Worm (Caenorhabditis elegans) whole organism, L3 larva: ENCODE data around the gene srt-28.

Experiments
- ZK546.5 ChIP-seq: sonication (generic microtip); optimal IDR thresholded peaks from 2 replicates; lab custom pipeline; 2017; ENCODE audit warnings: missing biosample characterization, missing genetic modification characterization
- ceh-16 ChIP-seq: sonication (generic microtip); optimal IDR thresholded peaks from 2 replicates; lab custom pipeline; 2017; ENCODE audit warnings: missing biosample characterization, missing genetic modification characterization
- ceh-82 ChIP-seq: fragments of 150-350 bp; optimal IDR thresholded peaks from 2 replicates; lab custom pipeline; 2014; ENCODE audit warnings: missing biosample characterization, missing genetic modification characterization
- daf-12 ChIP-seq: fragments of 150-350 bp; optimal IDR thresholded peaks from 2 replicates; lab custom pipeline; 2014; ENCODE audit warnings: missing biosample characterization, missing genetic modification reagents, missing genetic modification characterization
- egl-27 ChIP-seq: sonication (generic microtip); optimal IDR thresholded peaks from 4 replicates; lab custom pipeline; 2017; ENCODE audit warnings: missing biosample characterization, missing genetic modification reagents, missing genetic modification characterization
- egl-5 ChIP-seq: fragments of 150-350 bp; optimal IDR thresholded peaks from 2 replicates; lab custom pipeline; 2017; ENCODE audit warnings: missing biosample characterization, missing genetic modification reagents, missing genetic modification characterization, inconsistent platforms
- elt-1 ChIP-seq: fragments of 150-350 bp; optimal IDR thresholded peaks from 2 replicates; lab custom pipeline; 2014; ENCODE audit warnings: missing biosample characterization, missing genetic modification characterization
- elt-2 ChIP-seq: sonication (generic microtip); optimal IDR thresholded peaks from 2 replicates; lab custom pipeline; 2016; ENCODE audit warnings: missing genetic modification reagents, mild to moderate bottlenecking, missing genetic modification characterization, missing compliant biosample characterization
- eor-1 ChIP-seq, 2 experiments: fragments of 150-350 bp; optimal IDR thresholded peaks; 2 replicates each; lab custom pipeline; 2014 to 2018; ENCODE audit warnings: missing biosample characterization in 2 of 2, missing genetic modification characterization in 2 of 2
- fkh-10 ChIP-seq: sonication (generic microtip); optimal IDR thresholded peaks from 2 replicates; lab custom pipeline; 2017; ENCODE audit warnings: missing biosample characterization, missing genetic modification reagents, missing genetic modification characterization
- fkh-2 ChIP-seq: fragments of 150-350 bp; optimal IDR thresholded peaks from 2 replicates; lab custom pipeline; 2014; ENCODE audit warnings: missing biosample characterization, missing genetic modification reagents, missing genetic modification characterization
- fos-1 ChIP-seq: fragments of 150-350 bp; optimal IDR thresholded peaks from 2 replicates; lab custom pipeline; 2014; ENCODE audit warnings: missing biosample characterization, missing genetic modification characterization
- hmg-11 ChIP-seq: sonication (generic microtip); optimal IDR thresholded peaks from 2 replicates; lab custom pipeline; 2016; ENCODE audit warnings: missing genetic modification characterization, missing compliant biosample characterization
- lsy-12 ChIP-seq: sonication (generic microtip); optimal IDR thresholded peaks from 2 replicates; lab custom pipeline; 2016; ENCODE audit warnings: mild to moderate bottlenecking, missing genetic modification characterization, missing compliant biosample characterization
- mdl-1 ChIP-seq: fragments of 150-350 bp; optimal IDR thresholded peaks from 2 replicates; lab custom pipeline; 2014; ENCODE audit warnings: missing biosample characterization, missing genetic modification characterization
- nfya-1 ChIP-seq: sonication (generic microtip); optimal IDR thresholded peaks from 2 replicates; lab custom pipeline; 2017; ENCODE audit warnings: missing genetic modification characterization, mild to moderate bottlenecking, missing compliant biosample characterization, antibody characterized with exemption, moderate library complexity; ENCODE audit not compliant: insufficient read depth
- nhr-11 ChIP-seq: fragments of 150-350 bp; optimal IDR thresholded peaks from 2 replicates; lab custom pipeline; 2014; ENCODE audit warnings: missing biosample characterization, missing genetic modification characterization
- nhr-23 ChIP-seq: fragments of 150-350 bp; optimal IDR thresholded peaks from 2 replicates; lab custom pipeline; 2014; ENCODE audit warnings: missing biosample characterization, missing genetic modification reagents, missing genetic modification characterization
- nhr-237 ChIP-seq: fragments of 150-350 bp; optimal IDR thresholded peaks from 2 replicates; lab custom pipeline; 2014; ENCODE audit warnings: missing biosample characterization, missing genetic modification characterization
- nhr-25 ChIP-seq: sonication (generic microtip); optimal IDR thresholded peaks from 2 replicates; lab custom pipeline; 2017; ENCODE audit warnings: missing biosample characterization, missing genetic modification characterization
- nhr-28 ChIP-seq: fragments of 150-350 bp; optimal IDR thresholded peaks from 2 replicates; lab custom pipeline; 2014; ENCODE audit warnings: missing biosample characterization, missing genetic modification characterization
- nhr-43 ChIP-seq: sonication (generic microtip); optimal IDR thresholded peaks from 2 replicates; lab custom pipeline; 2016; ENCODE audit warnings: mild to moderate bottlenecking, missing genetic modification characterization, missing compliant biosample characterization; ENCODE audit not compliant: poor library complexity, severe bottlenecking
- nhr-67 ChIP-seq: fragments of 150-350 bp; optimal IDR thresholded peaks from 2 replicates; lab custom pipeline; 2014; ENCODE audit warnings: missing biosample characterization, missing genetic modification characterization
- nhr-76 ChIP-seq: fragments of 150-350 bp; sonication (generic microtip); optimal IDR thresholded peaks from 5 replicates; lab custom pipeline; 2014; ENCODE audit warnings: missing biosample characterization, missing genetic modification characterization
- pha-4 ChIP-seq: fragments of 150-350 bp; optimal IDR thresholded peaks from 2 replicates; lab custom pipeline; 2014; ENCODE audit warnings: missing biosample characterization, missing genetic modification reagents, missing genetic modification characterization
- pqm-1 ChIP-seq: fragments of 150-350 bp; optimal IDR thresholded peaks from 2 replicates; lab custom pipeline; 2017; ENCODE audit warnings: missing biosample characterization, missing genetic modification characterization, inconsistent platforms
- skn-1 ChIP-seq: fragments of 150-350 bp; optimal IDR thresholded peaks from 2 replicates; lab custom pipeline; 2014; ENCODE audit warnings: missing biosample characterization, missing genetic modification characterization
- snpc-4 ChIP-seq: fragments of 150-350 bp; optimal IDR thresholded peaks from 2 replicates; lab custom pipeline; 2014; ENCODE audit warnings: missing biosample characterization, missing genetic modification characterization
- tbx-2 ChIP-seq: sonication (generic microtip); optimal IDR thresholded peaks from 2 replicates; lab custom pipeline; 2016; ENCODE audit warnings: mild to moderate bottlenecking, missing genetic modification characterization, missing compliant biosample characterization
- unc-39 ChIP-seq: sonication (generic microtip); optimal IDR thresholded peaks from 4 replicates; lab custom pipeline; 2017; ENCODE audit warnings: missing biosample characterization, missing genetic modification characterization
- unc-62 ChIP-seq: fragments of 150-350 bp; sonication (generic microtip); optimal IDR thresholded peaks from 4 replicates; lab custom pipeline; 2014; ENCODE audit warnings: missing biosample characterization, missing genetic modification reagents, missing genetic modification characterization
- zag-1 ChIP-seq: fragments of 150-350 bp; optimal IDR thresholded peaks from 2 replicates; lab custom pipeline; 2014; ENCODE audit warnings: missing biosample characterization, missing genetic modification characterization
- ztf-11 ChIP-seq: fragments of 150-350 bp; optimal IDR thresholded peaks from 2 replicates; lab custom pipeline; 2014; ENCODE audit warnings: missing biosample characterization, missing genetic modification characterization
- ztf-4 ChIP-seq: fragments of 150-350 bp; optimal IDR thresholded peaks from 2 replicates; lab custom pipeline; 2014; ENCODE audit warnings: missing biosample characterization, missing genetic modification characterization

Gene srt-28

DNA sequence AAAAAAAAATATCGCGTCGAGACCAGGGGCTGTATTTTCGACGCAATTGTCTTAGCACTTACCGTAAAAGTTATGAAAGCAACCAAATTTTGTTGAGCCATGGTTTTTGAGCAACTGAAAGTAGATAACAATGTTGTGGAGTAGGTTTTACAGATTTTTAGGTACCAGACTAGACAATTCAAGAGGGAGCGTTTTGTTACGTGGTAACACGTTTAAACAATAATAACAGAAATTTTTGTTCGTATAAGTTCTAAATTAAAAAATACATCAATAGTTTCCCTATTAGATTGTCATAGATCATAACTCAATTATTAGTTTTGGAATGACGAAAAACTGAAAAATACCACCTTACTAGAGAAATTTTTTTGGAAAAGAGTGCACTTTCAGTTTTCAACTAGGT lies 36.6 kb upstream of the srt-28 start, which contains the start of gene srx-24:
TSS of gene srx-24 (minus strand) at position 101 of the 400 bp plus-strand sequence.
- no peak for TF ChIP-seq nhr-237 (tag; lab: Kevin White, UChicago)
- TF ChIP-seq, all 47 proteins: peak for 0

DNA sequence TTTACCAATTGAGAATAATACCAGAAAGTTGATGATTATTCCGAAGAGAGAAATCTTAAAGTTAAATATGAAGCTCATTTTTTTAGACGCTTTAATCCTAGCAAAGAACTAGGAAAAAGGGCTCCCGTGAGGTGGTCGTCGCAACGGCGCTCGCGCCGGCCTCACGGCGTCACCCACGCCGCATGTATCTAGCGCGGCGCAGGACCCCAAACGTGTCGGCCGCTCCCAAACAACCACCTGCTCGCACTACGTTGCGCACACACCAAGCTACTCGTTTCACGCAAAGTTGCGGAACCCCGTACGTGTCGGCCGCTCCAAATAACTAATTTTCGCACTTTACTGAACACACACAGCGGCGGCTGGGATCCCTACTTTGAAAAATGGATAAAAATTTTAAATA lies 33.0 kb upstream of the srt-28 start:
- no peak for TF ChIP-seq unc-62 (GFP tag; lab: Kevin White, UChicago)
- no peak for TF ChIP-seq zag-1 (tag; lab: Kevin White, UChicago)
- no peak for TF ChIP-seq tbx-2 (tag; lab: Kevin White, UChicago)

DNA sequence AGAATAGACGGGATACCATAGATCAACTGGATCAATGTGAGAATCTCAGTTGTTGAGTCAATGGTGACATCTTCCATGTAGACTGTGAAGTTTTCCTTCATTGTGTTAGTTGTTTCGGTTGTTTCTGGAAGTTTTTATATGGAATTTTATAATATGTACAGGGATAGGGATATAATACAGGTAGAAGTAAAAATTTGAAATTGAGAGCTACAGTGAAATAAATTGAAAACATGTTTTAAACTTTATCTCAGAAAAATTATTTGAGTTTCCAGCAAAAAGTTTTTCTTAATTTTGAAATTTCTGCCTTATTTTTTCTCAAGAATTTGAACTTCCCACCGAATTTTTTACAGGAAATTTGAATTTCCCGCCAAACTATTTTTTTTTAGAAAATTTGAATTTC lies 28.9 kb upstream of the srt-28 start, which contains the start of gene srg-62:
TSS of gene srg-62 (minus strand) at position 101 of the 400 bp plus-strand sequence.
- no peak for TF ChIP-seq unc-39
- TF ChIP-seq fos-1 (tag; lab: Kevin White, UChicago) = no peak
- TF ChIP-seq tbx-2 (tag; lab: Kevin White, UChicago) = no peak
- TF ChIP-seq nhr-43 = no peak
- no peak for TF ChIP-seq pqm-1 (tag; lab: Kevin White, UChicago)
- no peak for TF ChIP-seq snpc-4 (tag; lab: Kevin White, UChicago)
- no peak for TF ChIP-seq ZK546.5
- no peak for TF ChIP-seq daf-12 (tag; lab: Kevin White, UChicago)
- no peak for TF ChIP-seq nhr-28 (tag; lab: Kevin White, UChicago)
- no peak for TF ChIP-seq fkh-10
- TF ChIP-seq hmg-11 = no peak
- no peak for TF ChIP-seq elt-1 (tag; lab: Kevin White, UChicago)
- TF ChIP-seq nhr-11 (tag; lab: Kevin White, UChicago) = no peak
- TF ChIP-seq pha-4 (tag; lab: Kevin White, UChicago) = no peak
- no peak for TF ChIP-seq skn-1 (tag; lab: Kevin White, UChicago)
- TF ChIP-seq egl-5 = no peak
- no peak for TF ChIP-seq egl-27 (tag; lab: Kevin White, UChicago)

DNA sequence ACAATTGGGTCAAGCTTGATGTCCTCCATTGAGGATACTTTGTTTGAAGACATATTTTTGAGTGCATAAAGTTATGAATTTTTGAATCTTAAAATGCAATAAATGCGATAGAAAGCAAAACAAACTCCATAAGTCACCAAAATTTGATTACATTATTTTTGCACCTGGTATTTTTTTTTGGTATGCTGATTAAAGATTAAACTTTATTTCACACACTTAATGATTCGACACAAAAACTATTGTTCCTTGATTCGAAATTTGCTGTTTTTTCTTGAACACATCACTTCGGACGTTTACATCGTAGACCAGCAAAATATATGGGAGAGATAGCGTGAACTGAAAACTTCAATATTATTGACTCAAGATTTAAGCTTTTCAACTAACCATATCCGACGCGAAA lies 26.8 kb upstream of the srt-28 start, which contains the start of gene srg-61:
TSS of gene srg-61 (minus strand) at position 101 of the 400 bp plus-strand sequence.
- no peak for TF ChIP-seq ztf-4 (tag; lab: Kevin White, UChicago)
- no peak for TF ChIP-seq tbx-2 (tag; lab: Kevin White, UChicago)
- TF ChIP-seq unc-62 (GFP tag; lab: Kevin White, UChicago) = no peak
- TF ChIP-seq ztf-11 (tag; lab: Kevin White, UChicago) = no peak
- TF ChIP-seq zag-1 (tag; lab: Kevin White, UChicago) = no peak
- TF ChIP-seq nfya-1 (tag; lab: Kevin White, UChicago) = no peak
- no peak for TF ChIP-seq nhr-76
- TF ChIP-seq ceh-82 (tag; lab: Kevin White, UChicago) = no peak
- no peak for TF ChIP-seq pqm-1 (tag; lab: Kevin White, UChicago)
- no peak for TF ChIP-seq nhr-25
- TF ChIP-seq lsy-12 = no peak
- TF ChIP-seq daf-12 (tag; lab: Kevin White, UChicago) = no peak
- TF ChIP-seq nhr-11 (tag; lab: Kevin White, UChicago) = no peak
- no peak for TF ChIP-seq fkh-2 (tag; lab: Kevin White, UChicago)
- TF ChIP-seq unc-39 = no peak
- TF ChIP-seq, all 47 proteins: peak for 0

DNA sequence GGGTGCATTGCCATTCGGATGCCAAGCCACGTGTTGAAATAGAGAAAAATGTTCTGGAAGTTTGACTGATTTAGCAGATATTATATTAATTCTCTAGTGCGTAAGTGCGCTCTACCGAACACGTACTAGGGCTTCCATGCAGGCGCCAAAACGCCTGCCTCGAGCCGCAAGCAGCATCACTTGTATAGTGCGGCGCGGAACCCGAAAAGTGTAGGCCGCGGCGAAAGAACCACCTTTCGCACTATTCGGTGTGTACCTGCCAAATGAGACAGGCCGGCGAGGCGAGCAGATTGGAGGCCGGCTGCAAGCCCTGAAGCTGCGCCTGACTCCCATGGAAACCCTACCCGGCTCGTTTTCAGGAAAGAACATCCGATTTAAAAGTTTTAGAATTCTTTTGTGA lies 26.2 kb upstream of the srt-28 start:
- TF ChIP-seq nfya-1 (tag; lab: Kevin White, UChicago) (no peak), fos-1 (tag; lab: Kevin White, UChicago) (no peak), nhr-23 (tag; lab: Kevin White, UChicago) (no peak), ztf-4 (tag; lab: Kevin White, UChicago) (no peak), unc-62 (GFP tag; lab: Kevin White, UChicago) (no peak), eor-1 (tag; optimal IDR thresholded peaks at IDR 0.05; lab: Kevin White, UChicago) (no peak), nhr-76 (no peak), nhr-67 (tag; lab: Kevin White, UChicago) (no peak), zag-1 (tag; lab: Kevin White, UChicago) (no peak), elt-2 (tag; lab: Kevin White, UChicago) (no peak), unc-39 (no peak), snpc-4 (tag; lab: Kevin White, UChicago) (no peak), daf-12 (tag; lab: Kevin White, UChicago) (no peak), nhr-43 (no peak), ceh-16 (tag; lab: Kevin White, UChicago) (no peak), mdl-1 (tag; lab: Kevin White, UChicago) (no peak), ztf-11 (tag; lab: Kevin White, UChicago) (no peak), skn-1 (tag; lab: Kevin White, UChicago) (no peak), nhr-25 (no peak)
